Fruit fly (Drosophila melanogaster): ENCODE results near the gene CG34051.

CG34051 gene

dm6 chr2L:19941352-19941851 is 19.4 kb downstream of the CG34051 start (continued):
- TF ChIP-seq CG13296 (GFP tag; optimal IDR thresholded peaks at IDR 0.05) (peak; percentile 69), scrt (GFP tag; optimal IDR thresholded peaks at IDR 0.05) (peak; percentile 70), CG15269 (tag; optimal IDR thresholded peaks at IDR 0.05) (peak; percentile 89), CoRest (tag; optimal IDR thresholded peaks at IDR 0.05) (peak; percentile 88), repo (GFP tag; optimal IDR thresholded peaks at IDR 0.05) (no peak), HLH3B (GFP tag; IDR thresholded peaks at IDR 0.05) (peak; percentile 86), otp (GFP tag; IDR thresholded peaks at IDR 0.05) (peak; percentile 92), Nf-YA (GFP tag; IDR thresholded peaks at IDR 0.05) (peak; percentile 83), pita (GFP tag; optimal IDR thresholded peaks at IDR 0.05) (no peak), CG11085 (GFP tag; IDR thresholded peaks at IDR 0.05) (peak; percentile 80), pzg (GFP tag; optimal IDR thresholded peaks at IDR 0.05) (no peak), CG10274 (GFP tag; optimal IDR thresholded peaks at IDR 0.05) (peak; percentile 71), CG6654 (GFP tag; optimal IDR thresholded peaks at IDR 0.05) (peak; percentile 38), CG17359 (tag; optimal IDR thresholded peaks at IDR 0.05) (peak; percentile 82), mld (GFP tag; IDR thresholded peaks at IDR 0.05; ENCODE audit: partially characterized antibody) (no peak), Opbp (GFP tag; IDR thresholded peaks at IDR 0.05; ENCODE audit: partially characterized antibody) (no peak), slou (GFP tag; optimal IDR thresholded peaks at IDR 0.05) (peak; percentile 27), Nf-YC (tag; optimal IDR thresholded peaks at IDR 0.05) (peak; percentile 37), Atf6 (GFP tag; IDR thresholded peaks at IDR 0.05) (peak; percentile 93), CG4730 (GFP tag; IDR thresholded peaks at IDR 0.05) (peak; percentile 90), CG31441 (GFP tag; IDR thresholded peaks at IDR 0.05) (peak; percentile 71), CG10321 (GFP tag; IDR thresholded peaks at IDR 0.05) (0 out of 2 replicates have a peak, but pooled peaks have one; percentile 34), row (GFP tag; IDR thresholded peaks at IDR 0.05) (peak; percentile 92), Dfd (GFP tag; optimal IDR thresholded peaks at IDR 0.05) (no peak), CG10565 (GFP tag; optimal IDR thresholded peaks at IDR 0.05) (no peak), CG13123 (GFP tag; optimal IDR thresholded peaks at IDR 0.05) (peak; percentile 69), insv (GFP tag; optimal IDR thresholded peaks at IDR 0.05) (peak in 1 of 2 experiments; percentile 11), NC2α (GFP tag; optimal IDR thresholded peaks at IDR 0.05) (peak; percentile 67), CG7963 (GFP tag; IDR thresholded peaks at IDR 0.05; ENCODE audit: partially characterized antibody) (no peak), CG10366 (GFP tag; IDR thresholded peaks at IDR 0.05) (peak; percentile 90), HmgZ (tag; optimal IDR thresholded peaks at IDR 0.05) (peak; percentile 84), CG32772 (GFP tag; IDR thresholded peaks at IDR 0.05) (peak; percentile 89), dmrt99B (tag; optimal IDR thresholded peaks at IDR 0.05) (peak; percentile 82), CG11560 (tag; IDR thresholded peaks at IDR 0.05) (no peak), D (optimal IDR thresholded peaks at IDR 0.05) (no peak), D (GFP tag; optimal IDR thresholded peaks at IDR 0.05) (peak; percentile 67), Abd-B (GFP tag; optimal IDR thresholded peaks at IDR 0.05) (peak; percentile 32), HLH4C (GFP tag; IDR thresholded peaks at IDR 0.05; ENCODE audit: partially characterized antibody) (no peak), yki (optimal IDR thresholded peaks at IDR 0.05) (no peak), twi (tag; optimal IDR thresholded peaks at IDR 0.05) (peak; percentile 28), fd102C (GFP tag; optimal IDR thresholded peaks at IDR 0.05) (no peak), shn (GFP tag; optimal IDR thresholded peaks at IDR 0.05) (peak; percentile 83), CG13894 (tag; optimal IDR thresholded peaks at IDR 0.05) (peak; percentile 56), Eip74EF (GFP tag; optimal IDR thresholded peaks at IDR 0.05) (peak in 1 of 2 experiments; percentile 31), CG10209 (GFP tag; optimal IDR thresholded peaks at IDR 0.05) (peak; percentile 87), hb (GFP tag; IDR thresholded peaks at IDR 0.05; ENCODE audit: partially characterized antibody) (no peak), CG12236 (GFP tag; optimal IDR thresholded peaks at IDR 0.05) (peak; percentile 71), fru (optimal IDR thresholded peaks at IDR 0.05) (no peak), Mad (GFP tag; optimal IDR thresholded peaks at IDR 0.05) (peak; percentile 78), Atf3 (GFP tag; optimal IDR thresholded peaks at IDR 0.05) (peak; percentile 73), Spps (tag; optimal IDR thresholded peaks at IDR 0.05) (peak; percentile 60)
